Worm (Caenorhabditis elegans) whole organism, L3 larva: ENCODE results near the gene C23G10.1.

Experiments used
- R02D3.7 ChIP-seq: fragments of 150-350 bp; optimal IDR thresholded peaks from 2 replicates; lab custom pipeline; 2014; ENCODE audit warnings: missing biosample characterization, missing genetic modification characterization
- aly-2 ChIP-seq: fragments of 150-350 bp; optimal IDR thresholded peaks from 2 replicates; lab custom pipeline; 2014; ENCODE audit warnings: missing biosample characterization, missing genetic modification characterization
- ama-1 ChIP-seq: fragments of 150-350 bp; optimal IDR thresholded peaks from 2 replicates; lab custom pipeline; 2018
- ceh-28 ChIP-seq: fragments of 150-350 bp; optimal IDR thresholded peaks from 2 replicates; lab custom pipeline; 2014; ENCODE audit warnings: missing biosample characterization, missing genetic modification reagents, missing genetic modification characterization
- ceh-82 ChIP-seq: fragments of 150-350 bp; optimal IDR thresholded peaks from 2 replicates; lab custom pipeline; 2014; ENCODE audit warnings: missing biosample characterization, missing genetic modification characterization
- ceh-9 ChIP-seq: sonication (generic microtip); optimal IDR thresholded peaks from 2 replicates; lab custom pipeline; 2018; ENCODE audit warnings: missing biosample characterization, missing genetic modification characterization
- daf-12 ChIP-seq: fragments of 150-350 bp; optimal IDR thresholded peaks from 2 replicates; lab custom pipeline; 2014; ENCODE audit warnings: missing biosample characterization, missing genetic modification reagents, missing genetic modification characterization
- egl-27 ChIP-seq: sonication (generic microtip); optimal IDR thresholded peaks from 4 replicates; lab custom pipeline; 2017; ENCODE audit warnings: missing biosample characterization, missing genetic modification reagents, missing genetic modification characterization
- egl-5 ChIP-seq: fragments of 150-350 bp; optimal IDR thresholded peaks from 2 replicates; lab custom pipeline; 2017; ENCODE audit warnings: missing biosample characterization, missing genetic modification reagents, missing genetic modification characterization, inconsistent platforms
- elt-2 ChIP-seq: sonication (generic microtip); optimal IDR thresholded peaks from 2 replicates; lab custom pipeline; 2016; ENCODE audit warnings: missing genetic modification reagents, mild to moderate bottlenecking, missing genetic modification characterization, missing compliant biosample characterization
- eor-1 ChIP-seq, 2 experiments: fragments of 150-350 bp; optimal IDR thresholded peaks; 2 replicates each; lab custom pipeline; 2014 to 2018; ENCODE audit warnings: missing biosample characterization in 2 of 2, missing genetic modification characterization in 2 of 2
- fkh-10 ChIP-seq: sonication (generic microtip); optimal IDR thresholded peaks from 2 replicates; lab custom pipeline; 2017; ENCODE audit warnings: missing biosample characterization, missing genetic modification reagents, missing genetic modification characterization
- hmg-11 ChIP-seq: sonication (generic microtip); optimal IDR thresholded peaks from 2 replicates; lab custom pipeline; 2016; ENCODE audit warnings: missing genetic modification characterization, missing compliant biosample characterization
- jun-1 ChIP-seq: fragments of 150-350 bp; optimal IDR thresholded peaks from 2 replicates; lab custom pipeline; 2014; ENCODE audit warnings: missing biosample characterization, missing genetic modification reagents, missing genetic modification characterization
- lin-15B ChIP-seq: fragments of 150-350 bp; optimal IDR thresholded peaks from 2 replicates; lab custom pipeline; 2014; ENCODE audit warnings: missing biosample characterization, missing genetic modification characterization
- lin-39 ChIP-seq: fragments of 150-350 bp; optimal IDR thresholded peaks from 2 replicates; lab custom pipeline; 2018; ENCODE audit warnings: missing biosample characterization, missing genetic modification reagents, missing genetic modification characterization
- lsy-12 ChIP-seq: sonication (generic microtip); optimal IDR thresholded peaks from 2 replicates; lab custom pipeline; 2016; ENCODE audit warnings: mild to moderate bottlenecking, missing genetic modification characterization, missing compliant biosample characterization
- mdl-1 ChIP-seq: fragments of 150-350 bp; optimal IDR thresholded peaks from 2 replicates; lab custom pipeline; 2014; ENCODE audit warnings: missing biosample characterization, missing genetic modification characterization
- mml-1 ChIP-seq: fragments of 150-350 bp; sonication (generic microtip); optimal IDR thresholded peaks from 3 replicates; lab custom pipeline; 2014; ENCODE audit warnings: missing biosample characterization, missing genetic modification characterization
- nfya-1 ChIP-seq: sonication (generic microtip); optimal IDR thresholded peaks from 2 replicates; lab custom pipeline; 2017; ENCODE audit warnings: missing genetic modification characterization, mild to moderate bottlenecking, missing compliant biosample characterization, antibody characterized with exemption, moderate library complexity; ENCODE audit not compliant: insufficient read depth
- nhr-11 ChIP-seq: fragments of 150-350 bp; optimal IDR thresholded peaks from 2 replicates; lab custom pipeline; 2014; ENCODE audit warnings: missing biosample characterization, missing genetic modification characterization
- nhr-23 ChIP-seq: fragments of 150-350 bp; optimal IDR thresholded peaks from 2 replicates; lab custom pipeline; 2014; ENCODE audit warnings: missing biosample characterization, missing genetic modification reagents, missing genetic modification characterization
- nhr-237 ChIP-seq: fragments of 150-350 bp; optimal IDR thresholded peaks from 2 replicates; lab custom pipeline; 2014; ENCODE audit warnings: missing biosample characterization, missing genetic modification characterization
- nhr-25 ChIP-seq: sonication (generic microtip); optimal IDR thresholded peaks from 2 replicates; lab custom pipeline; 2017; ENCODE audit warnings: missing biosample characterization, missing genetic modification characterization
- nhr-28 ChIP-seq: fragments of 150-350 bp; optimal IDR thresholded peaks from 2 replicates; lab custom pipeline; 2014; ENCODE audit warnings: missing biosample characterization, missing genetic modification characterization
- nhr-43 ChIP-seq: sonication (generic microtip); optimal IDR thresholded peaks from 2 replicates; lab custom pipeline; 2016; ENCODE audit warnings: mild to moderate bottlenecking, missing genetic modification characterization, missing compliant biosample characterization; ENCODE audit not compliant: poor library complexity, severe bottlenecking
- nhr-67 ChIP-seq: fragments of 150-350 bp; optimal IDR thresholded peaks from 2 replicates; lab custom pipeline; 2014; ENCODE audit warnings: missing biosample characterization, missing genetic modification characterization
- nhr-76 ChIP-seq: fragments of 150-350 bp; sonication (generic microtip); optimal IDR thresholded peaks from 5 replicates; lab custom pipeline; 2014; ENCODE audit warnings: missing biosample characterization, missing genetic modification characterization
- nhr-77 ChIP-seq: fragments of 150-350 bp; optimal IDR thresholded peaks from 2 replicates; lab custom pipeline; 2014; ENCODE audit warnings: missing biosample characterization, missing genetic modification characterization
- pha-4 ChIP-seq: fragments of 150-350 bp; optimal IDR thresholded peaks from 2 replicates; lab custom pipeline; 2014; ENCODE audit warnings: missing biosample characterization, missing genetic modification reagents, missing genetic modification characterization
- pqm-1 ChIP-seq: fragments of 150-350 bp; optimal IDR thresholded peaks from 2 replicates; lab custom pipeline; 2017; ENCODE audit warnings: missing biosample characterization, missing genetic modification characterization, inconsistent platforms
- sea-2 ChIP-seq: fragments of 150-350 bp; sonication (generic microtip); optimal IDR thresholded peaks from 4 replicates; lab custom pipeline; 2014; ENCODE audit warnings: missing biosample characterization, missing genetic modification reagents, missing genetic modification characterization
- snpc-4 ChIP-seq: fragments of 150-350 bp; optimal IDR thresholded peaks from 2 replicates; lab custom pipeline; 2014; ENCODE audit warnings: missing biosample characterization, missing genetic modification characterization
- tbx-2 ChIP-seq: sonication (generic microtip); optimal IDR thresholded peaks from 2 replicates; lab custom pipeline; 2016; ENCODE audit warnings: mild to moderate bottlenecking, missing genetic modification characterization, missing compliant biosample characterization
- unc-39 ChIP-seq: sonication (generic microtip); optimal IDR thresholded peaks from 4 replicates; lab custom pipeline; 2017; ENCODE audit warnings: missing biosample characterization, missing genetic modification characterization
- unc-62 ChIP-seq: fragments of 150-350 bp; sonication (generic microtip); optimal IDR thresholded peaks from 4 replicates; lab custom pipeline; 2014; ENCODE audit warnings: missing biosample characterization, missing genetic modification reagents, missing genetic modification characterization
- zag-1 ChIP-seq: fragments of 150-350 bp; optimal IDR thresholded peaks from 2 replicates; lab custom pipeline; 2014; ENCODE audit warnings: missing biosample characterization, missing genetic modification characterization
- ztf-11 ChIP-seq: fragments of 150-350 bp; optimal IDR thresholded peaks from 2 replicates; lab custom pipeline; 2014; ENCODE audit warnings: missing biosample characterization, missing genetic modification characterization

C23G10.1 gene

DNA sequence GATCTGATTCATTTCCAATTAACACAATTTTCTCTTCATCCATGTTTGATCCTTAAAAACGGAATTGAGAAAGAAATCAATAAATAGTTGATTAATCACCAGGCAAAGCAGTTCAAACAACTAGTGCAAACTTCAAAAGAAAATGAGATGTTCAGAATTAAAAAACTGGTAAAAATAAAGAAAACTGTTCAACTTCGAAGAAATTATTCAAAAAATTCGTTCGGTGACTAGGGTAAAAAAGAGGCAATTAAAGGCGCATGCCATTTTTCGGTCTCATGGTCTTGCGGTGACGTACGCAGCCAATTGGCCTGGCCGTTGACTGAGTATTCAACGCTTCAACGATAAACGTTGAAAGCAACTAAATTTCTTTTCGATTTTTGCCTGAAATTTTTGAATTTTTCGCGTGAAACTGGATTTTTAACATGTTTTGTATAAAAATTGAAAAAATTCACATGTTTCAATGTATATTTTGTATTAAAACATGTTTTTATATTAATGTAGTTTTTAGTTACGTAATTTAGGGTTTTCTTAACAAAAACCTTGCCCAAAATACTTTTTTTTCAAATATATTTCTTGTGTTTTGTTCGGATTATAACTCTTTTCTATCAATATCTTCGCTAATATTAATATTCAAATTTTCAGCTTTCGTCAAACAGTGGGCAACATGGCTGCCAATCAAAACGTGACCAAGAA lies 2.8 kb upstream of the C23G10.1 start, which contains the start of the genes sna-3 and rps-3:
Gene sna-3, minus strand, starts transcription at position 51 of the 693 bp plus-strand sequence.
Gene rps-3, plus strand, starts transcription at position 643 of the 693 bp plus-strand sequence.
- TF ChIP-seq sea-2 = no peak
- no peak for TF ChIP-seq egl-27 (tag; lab: Kevin White, UChicago)
- TF ChIP-seq ceh-28 (tag; lab: Kevin White, UChicago) = peak; percentile 57
- peak; percentile 90 for TF ChIP-seq nfya-1 (tag; lab: Kevin White, UChicago)
- TF ChIP-seq mdl-1 (tag; lab: Kevin White, UChicago) = no peak
- TF ChIP-seq aly-2 (tag; lab: Kevin White, UChicago) = no peak
- no peak for TF ChIP-seq eor-1 (tag; optimal IDR thresholded peaks at IDR 0.05; lab: Kevin White, UChicago)
- TF ChIP-seq nhr-77 (tag; lab: Kevin White, UChicago) = no peak
- TF ChIP-seq nhr-43 (tag; lab: Kevin White, UChicago) = peak; percentile 43
- TF ChIP-seq jun-1 (tag; lab: Kevin White, UChicago) = peak; percentile 8
- no peak for TF ChIP-seq nhr-28 (tag; lab: Kevin White, UChicago)
- TF ChIP-seq pqm-1 (tag; lab: Kevin White, UChicago) = peak; percentile 65
- TF ChIP-seq unc-39 (tag; lab: Kevin White, UChicago) = no peak
- no peak for TF ChIP-seq nhr-76 (tag; lab: Kevin White, UChicago)
- TF ChIP-seq elt-2 (tag; lab: Kevin White, UChicago) = peak; percentile 47
- peak; percentile 83 for TF ChIP-seq nhr-25 (tag; lab: Kevin White, UChicago)
- TF ChIP-seq nhr-23 (tag; lab: Kevin White, UChicago) = peak; percentile 76
- TF ChIP-seq unc-62 (GFP tag; lab: Kevin White, UChicago) = no peak
- TF ChIP-seq ceh-9 (tag; lab: Kevin White, UChicago) = no peak
- TF ChIP-seq nhr-237 (tag; lab: Kevin White, UChicago) = no peak
- TF ChIP-seq lin-15B (tag; lab: Kevin White, UChicago) = peak; percentile 84
- no peak for TF ChIP-seq fkh-10 (GFP tag; lab: Kevin White, UChicago)
- peak; percentile 62 for TF ChIP-seq R02D3.7 (tag; lab: Kevin White, UChicago)
- TF ChIP-seq lin-39 (tag; lab: Kevin White, UChicago) = peak; percentile 63
- TF ChIP-seq pha-4 = peak; percentile 92
- peak; percentile 34 for TF ChIP-seq egl-5 (tag; lab: Kevin White, UChicago)
- TF ChIP-seq hmg-11 (tag; lab: Kevin White, UChicago) = peak; percentile 73
- peak; percentile 29 for TF ChIP-seq lsy-12 (tag; lab: Kevin White, UChicago)
- TF ChIP-seq mml-1 (tag; lab: Kevin White, UChicago) = no peak
- TF ChIP-seq ama-1 (lab: Kevin White, UChicago) = peak; percentile 40
- no peak for TF ChIP-seq snpc-4 (tag; lab: Kevin White, UChicago)
- peak; percentile 31 for TF ChIP-seq nhr-11 (tag; lab: Kevin White, UChicago)

DNA sequence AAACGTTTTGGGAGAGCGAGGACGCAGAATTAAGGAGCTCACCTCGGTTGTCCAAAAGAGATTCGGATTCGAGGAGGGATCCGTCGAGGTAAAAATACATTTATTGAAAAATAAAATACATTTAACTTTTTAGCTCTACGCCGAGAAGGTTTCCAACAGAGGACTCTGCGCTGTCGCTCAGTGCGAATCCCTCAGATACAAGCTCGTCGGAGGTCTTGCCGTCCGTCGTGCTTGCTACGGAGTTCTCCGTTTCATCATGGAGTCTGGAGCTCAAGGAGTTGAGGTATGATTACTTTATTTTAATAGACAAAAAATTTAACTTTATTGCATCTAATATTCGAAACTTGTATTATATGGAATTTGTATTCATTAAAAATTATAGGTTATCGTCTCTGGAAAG lies 2.0 kb upstream of the C23G10.1 start:
- TF ChIP-seq nhr-23 (tag; lab: Kevin White, UChicago) (no peak), tbx-2 (tag; lab: Kevin White, UChicago) (no peak), ztf-11 (tag; lab: Kevin White, UChicago) (no peak), aly-2 (tag; lab: Kevin White, UChicago) (no peak), ceh-28 (tag; lab: Kevin White, UChicago) (no peak), elt-2 (tag; lab: Kevin White, UChicago) (no peak), zag-1 (tag; lab: Kevin White, UChicago) (no peak), nhr-237 (tag; lab: Kevin White, UChicago) (no peak), lin-15B (tag; lab: Kevin White, UChicago) (no peak), nhr-76 (tag; lab: Kevin White, UChicago) (no peak), nhr-77 (tag; lab: Kevin White, UChicago) (no peak), ceh-82 (tag; lab: Kevin White, UChicago) (no peak), daf-12 (tag; lab: Kevin White, UChicago) (no peak), nhr-67 (tag; lab: Kevin White, UChicago) (no peak), ama-1 (lab: Kevin White, UChicago) (no peak), sea-2 (no peak), nhr-25 (tag; lab: Kevin White, UChicago) (no peak), unc-39 (tag; lab: Kevin White, UChicago) (no peak)
- TF ChIP-seq, all 47 proteins: peak for 0
